Worm (Caenorhabditis elegans) whole organism, L1 larva: ENCODE results near the gene fic-1.

Experiments used
- C04F5.9 ChIP-seq: sonication (generic microtip); optimal IDR thresholded peaks from 2 replicates; lab custom pipeline; 2016; ENCODE audit warnings: missing genetic modification characterization, missing compliant biosample characterization
- C16A3.4 ChIP-seq: fragments of 150-350 bp; optimal IDR thresholded peaks from 2 replicates; lab custom pipeline; 2014; ENCODE audit warnings: missing biosample characterization, missing genetic modification characterization
- C34B4.2 ChIP-seq: sonication (generic microtip); optimal IDR thresholded peaks from 2 replicates; lab custom pipeline; 2017; ENCODE audit warnings: mild to moderate bottlenecking, missing genetic modification characterization, missing compliant biosample characterization
- F16B12.6 ChIP-seq: fragments of 150-350 bp; optimal IDR thresholded peaks from 2 replicates; lab custom pipeline; 2014; ENCODE audit warnings: missing biosample characterization, missing genetic modification characterization
- Y116A8C.19 ChIP-seq: sonication (generic microtip); optimal IDR thresholded peaks from 2 replicates; lab custom pipeline; 2016; ENCODE audit warnings: missing compliant biosample characterization, missing genetic modification characterization, borderline replicate concordance
- aha-1 ChIP-seq: fragments of 150-350 bp; optimal IDR thresholded peaks from 2 replicates; lab custom pipeline; 2014; ENCODE audit warnings: missing biosample characterization, missing genetic modification characterization
- aly-2 ChIP-seq: fragments of 150-350 bp; optimal IDR thresholded peaks from 2 replicates; lab custom pipeline; 2014; ENCODE audit warnings: missing biosample characterization, missing genetic modification characterization
- ama-1 ChIP-seq: fragments of 150-350 bp; optimal IDR thresholded peaks from 2 replicates; lab custom pipeline; 2014
- blmp-1 ChIP-seq: fragments of 150-350 bp; optimal IDR thresholded peaks from 2 replicates; lab custom pipeline; 2014; ENCODE audit warnings: missing biosample characterization, missing genetic modification characterization
- ceh-8 ChIP-seq: fragments of 200-800 bp; sonication (Bioruptor generic); optimal IDR thresholded peaks from 2 replicates; lab custom pipeline; 2018; ENCODE audit warnings: mild to moderate bottlenecking, missing genetic modification characterization, moderate library complexity, missing compliant biosample characterization
- ceh-82 ChIP-seq, 3 experiments: fragments of 150-350 bp in 1 of 3; sonication (generic microtip) in 2 of 3; optimal IDR thresholded peaks; 2 replicates each; lab custom pipeline; 2014 to 2017; ENCODE audit warnings: missing biosample characterization in 3 of 3, missing genetic modification characterization in 3 of 3
- ceh-90 ChIP-seq: sonication (generic microtip); optimal IDR thresholded peaks from 2 replicates; lab custom pipeline; 2016; ENCODE audit warnings: missing genetic modification characterization, missing compliant biosample characterization
- ces-1 ChIP-seq: fragments of 150-350 bp; optimal IDR thresholded peaks from 2 replicates; lab custom pipeline; 2014; ENCODE audit warnings: missing biosample characterization, missing genetic modification reagents, missing genetic modification characterization
- dsc-1 ChIP-seq: sonication (generic microtip); optimal IDR thresholded peaks from 2 replicates; lab custom pipeline; 2016; ENCODE audit warnings: mild to moderate bottlenecking, missing genetic modification characterization, missing compliant biosample characterization
- egl-13 ChIP-seq: sonication (generic microtip); optimal IDR thresholded peaks from 2 replicates; lab custom pipeline; 2016; ENCODE audit warnings: missing genotype, missing genetic modification reagents, missing genetic modification characterization, missing compliant biosample characterization
- elt-3 ChIP-seq, 6 experiments: fragments of 150-350 bp in 1 of 6; sonication (generic microtip); optimal IDR thresholded peaks; 2 replicates each; lab custom pipeline; 2017 to 2018; ENCODE audit warnings: missing biosample characterization in 6 of 6, missing genetic modification characterization in 6 of 6, inconsistent platforms in 1 of 6
- fkh-10 ChIP-seq: sonication (generic microtip); optimal IDR thresholded peaks from 2 replicates; lab custom pipeline; 2017; ENCODE audit warnings: missing biosample characterization, missing genetic modification reagents, missing genetic modification characterization
- fkh-4 ChIP-seq: sonication (generic microtip); optimal IDR thresholded peaks from 2 replicates; lab custom pipeline; 2016; ENCODE audit warnings: missing compliant biosample characterization, missing genetic modification characterization, borderline replicate concordance
- fkh-8 ChIP-seq: sonication (generic microtip); optimal IDR thresholded peaks from 2 replicates; lab custom pipeline; 2016; ENCODE audit warnings: mild to moderate bottlenecking, missing genetic modification characterization, missing compliant biosample characterization
- fos-1 ChIP-seq: fragments of 150-350 bp; optimal IDR thresholded peaks from 2 replicates; lab custom pipeline; 2014; ENCODE audit warnings: missing biosample characterization, missing genetic modification characterization
- grh-1 ChIP-seq: fragments of 200-800 bp; sonication (Bioruptor generic); IDR thresholded peaks from 2 replicates; pipeline ENCODE4 v1.3.6; 2022; ENCODE audit warnings: missing genetic modification reagents, missing genetic modification characterization, missing compliant biosample characterization
- hlh-17 ChIP-seq: fragments of 200-800 bp; sonication (Bioruptor generic); optimal IDR thresholded peaks from 2 replicates; lab custom pipeline; 2018; ENCODE audit warnings: missing genetic modification characterization, mild to moderate bottlenecking, missing compliant biosample characterization, moderate library complexity, borderline replicate concordance
- irx-1 ChIP-seq: sonication (generic microtip); optimal IDR thresholded peaks from 2 replicates; lab custom pipeline; 2016; ENCODE audit warnings: missing genetic modification characterization, missing compliant biosample characterization
- isw-1 ChIP-seq: fragments of 200-800 bp; sonication (Bioruptor generic); IDR thresholded peaks from 2 replicates; pipeline ENCODE4 v1.3.6; 2022; ENCODE audit warnings: missing genetic modification characterization, missing compliant biosample characterization
- lin-13 ChIP-seq: fragments of 150-350 bp; optimal IDR thresholded peaks from 2 replicates; lab custom pipeline; 2014; ENCODE audit warnings: missing biosample characterization, missing genetic modification reagents, missing genetic modification characterization
- lin-14 ChIP-seq: fragments of 200-800 bp; sonication (Bioruptor generic); optimal IDR thresholded peaks from 2 replicates; lab custom pipeline; 2018; ENCODE audit warnings: mild to moderate bottlenecking, missing genetic modification characterization, moderate library complexity, missing compliant biosample characterization
- lin-15B ChIP-seq: fragments of 150-350 bp; sonication (generic microtip); optimal IDR thresholded peaks from 3 replicates; lab custom pipeline; 2014; ENCODE audit warnings: missing biosample characterization, missing genetic modification characterization
- lin-39 ChIP-seq: fragments of 150-350 bp; optimal IDR thresholded peaks from 2 replicates; lab custom pipeline; 2014; ENCODE audit warnings: missing biosample characterization, missing genetic modification reagents, missing genetic modification characterization
- lir-3 ChIP-seq: sonication (generic microtip); optimal IDR thresholded peaks from 2 replicates; lab custom pipeline; 2016; ENCODE audit warnings: mild to moderate bottlenecking, missing genetic modification characterization, moderate library complexity, missing compliant biosample characterization; ENCODE audit not compliant: poor library complexity
- mdl-1 ChIP-seq, 2 experiments: fragments of 150-350 bp; optimal IDR thresholded peaks; 2 replicates each; lab custom pipeline; 2014 to 2017; ENCODE audit warnings: missing biosample characterization in 2 of 2, missing genetic modification characterization in 2 of 2, inconsistent platforms in 1 of 2
- nhr-11 ChIP-seq: fragments of 150-350 bp; optimal IDR thresholded peaks from 2 replicates; lab custom pipeline; 2014; ENCODE audit warnings: missing biosample characterization, missing genetic modification characterization
- nhr-28 ChIP-seq: fragments of 150-350 bp; optimal IDR thresholded peaks from 2 replicates; lab custom pipeline; 2014; ENCODE audit warnings: missing biosample characterization, missing genetic modification characterization
- nhr-84 ChIP-seq: sonication (generic microtip); optimal IDR thresholded peaks from 2 replicates; lab custom pipeline; 2017; ENCODE audit warnings: missing biosample characterization, missing genetic modification characterization
- nhr-90 ChIP-seq: sonication (generic microtip); optimal IDR thresholded peaks from 2 replicates; lab custom pipeline; 2016; ENCODE audit warnings: mild to moderate bottlenecking, missing genetic modification characterization, missing compliant biosample characterization; ENCODE audit not compliant: poor library complexity
- pag-3 ChIP-seq: sonication (generic microtip); optimal IDR thresholded peaks from 2 replicates; lab custom pipeline; 2017; ENCODE audit warnings: missing genetic modification characterization, mild to moderate bottlenecking, missing compliant biosample characterization, antibody characterized with exemption, borderline replicate concordance; ENCODE audit not compliant: insufficient read depth
- pax-3 ChIP-seq: fragments of 200-800 bp; sonication (Bioruptor generic); optimal IDR thresholded peaks from 2 replicates; lab custom pipeline; 2018; ENCODE audit warnings: mild to moderate bottlenecking, missing genetic modification characterization, moderate library complexity, missing compliant biosample characterization
- pqm-1 ChIP-seq: sonication (generic microtip); optimal IDR thresholded peaks from 3 replicates; lab custom pipeline; 2017; ENCODE audit warnings: missing biosample characterization, missing genetic modification characterization
- rnt-1 ChIP-seq: sonication (generic microtip); optimal IDR thresholded peaks from 2 replicates; lab custom pipeline; 2016; ENCODE audit warnings: mild to moderate bottlenecking, missing genetic modification characterization, moderate library complexity, missing compliant biosample characterization
- snpc-4 ChIP-seq: fragments of 150-350 bp; optimal IDR thresholded peaks from 2 replicates; lab custom pipeline; 2014; ENCODE audit warnings: missing biosample characterization, missing genetic modification characterization
- snu-23 ChIP-seq: sonication (generic microtip); optimal IDR thresholded peaks from 2 replicates; lab custom pipeline; 2016; ENCODE audit warnings: missing genetic modification characterization, missing compliant biosample characterization
- sox-4 ChIP-seq: sonication (generic microtip); optimal IDR thresholded peaks from 2 replicates; lab custom pipeline; 2016; ENCODE audit warnings: missing genetic modification characterization, missing compliant biosample characterization
- swsn-7 ChIP-seq: sonication (generic microtip); optimal IDR thresholded peaks from 2 replicates; lab custom pipeline; 2016; ENCODE audit warnings: missing genetic modification characterization, missing compliant biosample characterization
- tbx-2 ChIP-seq: sonication (generic microtip); optimal IDR thresholded peaks from 2 replicates; lab custom pipeline; 2016; ENCODE audit warnings: missing genetic modification characterization, missing compliant biosample characterization
- tlp-1 ChIP-seq: fragments of 150-350 bp; optimal IDR thresholded peaks from 2 replicates; lab custom pipeline; 2014; ENCODE audit warnings: missing biosample characterization, missing genetic modification characterization
- unc-30 ChIP-seq: sonication (generic microtip); optimal IDR thresholded peaks from 2 replicates; lab custom pipeline; 2017; ENCODE audit warnings: missing biosample characterization, missing genetic modification characterization
- unc-86 ChIP-seq: sonication (generic microtip); optimal IDR thresholded peaks from 2 replicates; lab custom pipeline; 2016; ENCODE audit warnings: missing genetic modification characterization, missing compliant biosample characterization
- vab-15 ChIP-seq: sonication (generic microtip); optimal IDR thresholded peaks from 2 replicates; lab custom pipeline; 2017; ENCODE audit warnings: missing genotype, mild to moderate bottlenecking, missing genetic modification characterization, missing compliant biosample characterization
- zag-1 ChIP-seq: fragments of 150-350 bp; optimal IDR thresholded peaks from 2 replicates; lab custom pipeline; 2014; ENCODE audit warnings: missing biosample characterization, missing genetic modification characterization
- ztf-4 ChIP-seq: fragments of 150-350 bp; optimal IDR thresholded peaks from 2 replicates; lab custom pipeline; 2014; ENCODE audit warnings: missing biosample characterization, missing genetic modification characterization

The fic-1 gene

ce11 chrIV:10918877-10919560 is 18.2 kb upstream of the fic-1 start (continued):
- peak; percentile 75 for TF ChIP-seq unc-86 (tag; lab: Kevin White, UChicago)
- no peak for TF ChIP-seq sox-4 (tag; lab: Kevin White, UChicago)
- TF ChIP-seq vab-15 (tag; lab: Kevin White, UChicago) = no peak
- peak; percentile 48 to 81 (median 50) for TF ChIP-seq ceh-82 (tag; optimal IDR thresholded peaks at IDR 0.05; lab: Kevin White, UChicago)
- peak; percentile 9 for TF ChIP-seq pax-3 (tag; lab: Kevin White, UChicago)
- peak; percentile 48 for TF ChIP-seq aha-1 (tag; lab: Kevin White, UChicago)
- TF ChIP-seq swsn-7 (tag; lab: Kevin White, UChicago) = peak; percentile 85
- no peak for TF ChIP-seq Y116A8C.19 (tag; lab: Kevin White, UChicago)
- TF ChIP-seq grh-1 = peak; percentile 40; the same call in 1 of the 2 replicates
- TF ChIP-seq rnt-1 (tag; lab: Kevin White, UChicago) = peak; percentile 70
- no peak for TF ChIP-seq unc-30 (tag; lab: Kevin White, UChicago)
- peak; percentile 48 for TF ChIP-seq fos-1 (tag; lab: Kevin White, UChicago)
- no peak for TF ChIP-seq lir-3 (tag; lab: Kevin White, UChicago)
- no peak for TF ChIP-seq ama-1 (lab: Kevin White, UChicago)
- no peak for TF ChIP-seq nhr-11
- TF ChIP-seq zag-1 (tag; lab: Kevin White, UChicago) = no peak
- TF ChIP-seq C16A3.4 (tag; lab: Kevin White, UChicago) = peak; percentile 47
- TF ChIP-seq nhr-90 (tag; lab: Kevin White, UChicago) = peak; percentile 49
- TF ChIP-seq lin-39 = peak; percentile 10
- no peak for TF ChIP-seq nhr-84 (tag; lab: Kevin White, UChicago)
- TF ChIP-seq fkh-10 = peak; percentile 5
- no peak for TF ChIP-seq tlp-1 (tag; lab: Kevin White, UChicago)
- no peak for TF ChIP-seq aly-2 (tag; lab: Kevin White, UChicago)
- no peak for TF ChIP-seq F16B12.6 (tag; lab: Kevin White, UChicago)
- peak; percentile 62 for TF ChIP-seq isw-1 (GFP tag; lab: Robert Waterston, UW)
- peak in 1 of 6 experiments; percentile 57 for TF ChIP-seq elt-3 (tag; optimal IDR thresholded peaks at IDR 0.05; lab: Kevin White, UChicago)
- peak; percentile 87 for TF ChIP-seq tbx-2 (tag; lab: Kevin White, UChicago)
- TF ChIP-seq nhr-28 (tag; lab: Kevin White, UChicago) = no peak
- TF ChIP-seq fkh-4 (tag; lab: Kevin White, UChicago) = no peak
- no peak for TF ChIP-seq hlh-17 (GFP tag; lab: Kevin White, UChicago)
- peak; percentile 21 for TF ChIP-seq ztf-4
- no peak for TF ChIP-seq C04F5.9
- no peak for TF ChIP-seq ceh-90 (tag; lab: Kevin White, UChicago)
- TF ChIP-seq egl-13 (tag; lab: Kevin White, UChicago) = no peak
- peak; percentile 67 for TF ChIP-seq lin-15B (tag; lab: Kevin White, UChicago)
- peak in 1 of 2 experiments; percentile 93 for TF ChIP-seq mdl-1 (tag; optimal IDR thresholded peaks at IDR 0.05; lab: Kevin White, UChicago)
- no peak for TF ChIP-seq ces-1 (GFP tag; lab: Kevin White, UChicago)
- TF ChIP-seq lin-14 = peak; percentile 99
- TF ChIP-seq C34B4.2 (tag; lab: Kevin White, UChicago) = no peak
- no peak for TF ChIP-seq pqm-1 (tag; lab: Kevin White, UChicago)

- TF ChIP-seq lin-13 (GFP tag; lab: Kevin White, UChicago) (no peak), tlp-1 (tag; lab: Kevin White, UChicago) (no peak), ama-1 (lab: Kevin White, UChicago) (no peak), fkh-8 (no peak), snpc-4 (no peak), pag-3 (no peak), irx-1 (tag; lab: Kevin White, UChicago) (no peak), blmp-1 (no peak), vab-15 (tag; lab: Kevin White, UChicago) (no peak), aly-2 (tag; lab: Kevin White, UChicago) (no peak), lin-39 (no peak), snu-23 (no peak), dsc-1 (tag; lab: Kevin White, UChicago) (no peak), F16B12.6 (tag; lab: Kevin White, UChicago) (no peak), nhr-90 (tag; lab: Kevin White, UChicago) (no peak), unc-86 (tag; lab: Kevin White, UChicago) (no peak), ceh-8 (GFP tag; lab: Kevin White, UChicago) (no peak)
These were observed 17.5 kb upstream of the fic-1 start, which contains the start of gene rbr-2 for ce11 chrIV:10919770-10920169. Gene rbr-2 (plus strand): TSS chrIV:10920070.
